Worm (Caenorhabditis elegans): Measurements from ENCODE around the gene C45H4.13.

ce11 chrV:2166679-2167078, 15.9 kb upstream of the C45H4.13 start, which contains the start of gene srbc-19:
- TF ChIP-seq aly-1 (tag; optimal IDR thresholded peaks at IDR 0.05) (no peak), hmg-4 (GFP tag; optimal IDR thresholded peaks at IDR 0.05) (no peak), sea-1 (GFP tag; conservative IDR thresholded peaks at IDR 0.05) (no peak)

Data from whole organism, early embryonic.